Fruit fly (Drosophila melanogaster) whole organism, embryonic: ENCODE measurements around the gene P58IPK.
A peak's percentile ranks its signal among the peaks of the same experiment; 100 is the strongest.

Experiments used
- Awh ChIP-seq: fragments of 200-800 bp; sonication (Bioruptor generic); IDR thresholded peaks from 2 replicates; pipeline ENCODE4, ENCODE4 v1.3.6; 2022; ENCODE audit warnings: missing biosample characterization, missing genetic modification characterization
- Blimp-1 ChIP-seq: fragments of 200-800 bp; sonication (Bioruptor generic); optimal IDR thresholded peaks from 3 replicates; lab custom pipeline; 2018; ENCODE audit warnings: missing biosample characterization, missing genetic modification characterization, mild to moderate bottlenecking, moderate library complexity, missing genetic modification reagents
- CG10979 ChIP-seq: fragments of 200-800 bp; sonication (Bioruptor generic); optimal IDR thresholded peaks from 2 replicates; lab custom pipeline; 2018; ENCODE audit warnings: missing biosample characterization, mild to moderate bottlenecking, missing genetic modification characterization, moderate library complexity
- CG17829 ChIP-seq: fragments of 200-800 bp; optimal IDR thresholded peaks from 2 replicates; lab custom pipeline; 2019; ENCODE audit warnings: missing biosample characterization, mild to moderate bottlenecking, missing genetic modification characterization, moderate library complexity
- CG2199 ChIP-seq: fragments of 200-800 bp; sonication (Bioruptor generic); IDR thresholded peaks from 3 replicates; pipeline ENCODE4 v1.3.6; 2022; ENCODE audit warnings: missing biosample characterization, missing genetic modification characterization
- CG2678 ChIP-seq: fragments of 200-800 bp; sonication (Bioruptor generic); optimal IDR thresholded peaks from 3 replicates; lab custom pipeline; 2019; ENCODE audit warnings: missing biosample characterization, mild to moderate bottlenecking, missing genetic modification characterization, moderate library complexity
- CG6654 ChIP-seq: fragments of 200-800 bp; sonication (Bioruptor generic); optimal IDR thresholded peaks from 2 replicates; lab custom pipeline; 2017; ENCODE audit warnings: missing biosample characterization, mild to moderate bottlenecking, missing genetic modification characterization
- CG7556 ChIP-seq: fragments of 200-800 bp; sonication (Bioruptor generic); optimal IDR thresholded peaks from 2 replicates; lab custom pipeline; 2017; ENCODE audit warnings: missing biosample characterization, mild to moderate bottlenecking, missing genetic modification characterization
- CG7745 ChIP-seq: fragments of 200-800 bp; sonication (Bioruptor generic); optimal IDR thresholded peaks from 2 replicates; lab custom pipeline; 2018; ENCODE audit warnings: missing biosample characterization, mild to moderate bottlenecking, missing genetic modification characterization, moderate library complexity
- CG7786 ChIP-seq: fragments of 200-800 bp; sonication (Bioruptor generic); optimal IDR thresholded peaks from 2 replicates; lab custom pipeline; 2016; ENCODE audit warnings: missing biosample characterization, missing genetic modification characterization
- CG9727 ChIP-seq: fragments of 200-800 bp; sonication (Bioruptor generic); optimal IDR thresholded peaks from 3 replicates; lab custom pipeline; 2017; ENCODE audit warnings: missing biosample characterization, mild to moderate bottlenecking, missing genetic modification characterization
- CoRest ChIP-seq: fragments of 200-800 bp; sonication (Bioruptor generic); optimal IDR thresholded peaks from 3 replicates; lab custom pipeline; 2018; ENCODE audit warnings: missing biosample characterization, mild to moderate bottlenecking, missing genetic modification characterization, moderate library complexity
- Dip3 ChIP-seq: fragments of 200-800 bp; sonication (Bioruptor generic); optimal IDR thresholded peaks from 3 replicates; lab custom pipeline; 2016; ENCODE audit warnings: missing biosample characterization, missing genetic modification characterization
- Drgx ChIP-seq: fragments of 200-800 bp; sonication (Bioruptor generic); IDR thresholded peaks from 2 replicates; pipeline ENCODE4 v1.3.6; 2022; ENCODE audit warnings: missing biosample characterization, missing genetic modification characterization
- Gug ChIP-seq: fragments of 200-800 bp; sonication (Bioruptor generic); IDR thresholded peaks from 4 replicates; pipeline ENCODE4 v1.3.6; 2022; ENCODE audit warnings: missing biosample characterization, missing genetic modification characterization
- H15 ChIP-seq: fragments of 200-800 bp; sonication (Bioruptor generic); IDR thresholded peaks from 3 replicates; pipeline ENCODE4 v1.3.6; 2022; ENCODE audit warnings: missing biosample characterization, missing genetic modification characterization
- Mad ChIP-seq: fragments of 200-800 bp; sonication (Bioruptor generic); optimal IDR thresholded peaks from 2 replicates; lab custom pipeline; 2016; ENCODE audit warnings: missing biosample characterization, missing genetic modification characterization
- Med ChIP-seq: fragments of 200-800 bp; sonication (Bioruptor generic); peaks from one replicate; lab custom pipeline; 2016; ENCODE audit warnings: missing biosample characterization, missing genetic modification characterization, mild to moderate bottlenecking, inconsistent platforms, moderate library complexity
- Ptx1 ChIP-seq: fragments of 200-800 bp; sonication (Bioruptor generic); IDR thresholded peaks from 2 replicates; pipeline ENCODE4 v1.3.6; 2022; ENCODE audit warnings: missing biosample characterization, missing genetic modification characterization
- Scr ChIP-seq: fragments of 200-800 bp; sonication (Bioruptor generic); IDR thresholded peaks from 2 replicates; pipeline ENCODE4 v1.3.6; 2022; ENCODE audit warnings: missing biosample characterization, missing genetic modification characterization; ENCODE audit not compliant: partially characterized antibody
- abd-A ChIP-seq: fragments of 200-800 bp; sonication (Bioruptor generic); optimal IDR thresholded peaks from 3 replicates; lab custom pipeline; 2019; ENCODE audit warnings: missing biosample characterization, mild to moderate bottlenecking, missing genetic modification characterization, moderate library complexity
- ac ChIP-seq: fragments of 200-800 bp; sonication (Bioruptor generic); optimal IDR thresholded peaks from 3 replicates; lab custom pipeline; 2017; ENCODE audit warnings: missing biosample characterization, mild to moderate bottlenecking, missing genetic modification characterization
- ara ChIP-seq: fragments of 200-800 bp; sonication (Bioruptor generic); IDR thresholded peaks from 2 replicates; pipeline ENCODE4 v1.3.6; 2022; ENCODE audit warnings: missing biosample characterization, missing genetic modification characterization
- az2 ChIP-seq: fragments of 200-800 bp; sonication (Bioruptor generic); optimal IDR thresholded peaks from 3 replicates; lab custom pipeline; 2016; ENCODE audit warnings: missing biosample characterization, missing genetic modification characterization
- dmrt11E ChIP-seq: fragments of 200-800 bp; sonication (Bioruptor generic); optimal IDR thresholded peaks from 3 replicates; lab custom pipeline; 2018; ENCODE audit warnings: missing biosample characterization, mild to moderate bottlenecking, missing genetic modification characterization, moderate library complexity
- dpn ChIP-seq, 2 experiments: fragments of 200-800 bp; sonication (Bioruptor generic); optimal IDR thresholded peaks; 3 replicates each; lab custom pipeline; 2016; ENCODE audit warnings: missing biosample characterization in 2 of 2, missing genetic modification characterization in 2 of 2
- grn ChIP-seq: fragments of 200-800 bp; sonication (Bioruptor generic); optimal IDR thresholded peaks from 3 replicates; lab custom pipeline; 2017; ENCODE audit warnings: missing biosample characterization, missing genetic modification characterization
- gsb-n ChIP-seq: fragments of 200-800 bp; sonication (Bioruptor generic); optimal IDR thresholded peaks from 3 replicates; lab custom pipeline; 2018; ENCODE audit warnings: missing biosample characterization, mild to moderate bottlenecking, missing genetic modification characterization
- mirr ChIP-seq: fragments of 200-800 bp; sonication (Bioruptor generic); optimal IDR thresholded peaks from 3 replicates; lab custom pipeline; 2018; ENCODE audit warnings: missing biosample characterization, mild to moderate bottlenecking, missing genetic modification characterization
- nau ChIP-seq: fragments of 200-800 bp; sonication (Bioruptor generic); optimal IDR thresholded peaks from 3 replicates; lab custom pipeline; 2017; ENCODE audit warnings: missing biosample characterization, mild to moderate bottlenecking, missing genetic modification characterization, missing genetic modification reagents
- oc ChIP-seq: fragments of 200-800 bp; sonication (Bioruptor generic); optimal IDR thresholded peaks from 2 replicates; lab custom pipeline; 2018; ENCODE audit warnings: missing biosample characterization, mild to moderate bottlenecking, missing genetic modification characterization, moderate library complexity
- p53 ChIP-seq: fragments of 200-800 bp; sonication (Bioruptor generic); optimal IDR thresholded peaks from 2 replicates; lab custom pipeline; 2016; ENCODE audit warnings: missing biosample characterization, missing genetic modification characterization
- phol ChIP-seq: fragments of 200-800 bp; sonication (Bioruptor generic); optimal IDR thresholded peaks from 3 replicates; lab custom pipeline; 2018; ENCODE audit warnings: missing biosample characterization, mild to moderate bottlenecking, missing genetic modification characterization, moderate library complexity
- sens ChIP-seq: fragments of 200-800 bp; sonication (Bioruptor generic); peaks from one replicate; lab custom pipeline; 2016; ENCODE audit warnings: missing biosample characterization, missing genetic modification characterization
- tin ChIP-seq: fragments of 200-800 bp; sonication (Bioruptor generic); optimal IDR thresholded peaks from 3 replicates; lab custom pipeline; 2016; ENCODE audit warnings: missing biosample characterization, missing genetic modification characterization
- tll ChIP-seq, 2 experiments: fragments of 200-800 bp in 1 of 2; fragments of >200 bp in 1 of 2; sonication (Bioruptor generic) in 1 of 2; optimal IDR thresholded peaks; 2 replicates each; lab custom pipeline; 2017 to 2019; ENCODE audit warnings: missing biosample characterization in 2 of 2, missing genetic modification characterization in 2 of 2, mild to moderate bottlenecking in 1 of 2, moderate library complexity in 1 of 2
- unpg ChIP-seq: fragments of 200-800 bp; sonication (Bioruptor generic); optimal IDR thresholded peaks from 3 replicates; lab custom pipeline; 2018; ENCODE audit warnings: missing biosample characterization, mild to moderate bottlenecking, missing genetic modification characterization, moderate library complexity
- vvl ChIP-seq: fragments of 200-800 bp; sonication (Bioruptor generic); IDR thresholded peaks from 2 replicates; pipeline ENCODE4 v1.3.6; 2022; ENCODE audit warnings: missing biosample characterization, missing genetic modification characterization
- wdn ChIP-seq: fragments of 200-800 bp; sonication (Bioruptor generic); IDR thresholded peaks from 2 replicates; pipeline ENCODE4 v1.3.6; 2022; ENCODE audit warnings: missing biosample characterization, missing genetic modification characterization

The P58IPK gene

dm6 chr3R:9605084-9605483 lies 18.3 kb downstream of the P58IPK start (continued):
- TF ChIP-seq dpn (GFP tag; optimal IDR thresholded peaks at IDR 0.05; lab: Kevin White, UChicago) (peak; percentile 11 to 29), ac (GFP tag; lab: Kevin White, UChicago) (peak; percentile 12), az2 (GFP tag; lab: Kevin White, UChicago) (peak; percentile 31), tin (GFP tag; lab: Kevin White, UChicago) (peak; percentile 57), Ptx1 (0 out of 2 replicates have a peak, but pooled peaks have one; percentile 10), ara (peak; percentile 73), gsb-n (tag; lab: Kevin White, UChicago) (peak; percentile 62), CG17829 (tag; lab: Kevin White, UChicago) (peak; percentile 78), CG10979 (tag; lab: Kevin White, UChicago) (peak; percentile 79), p53 (no peak), Mad (GFP tag; lab: Kevin White, UChicago) (no peak), wdn (no peak), CG7786 (GFP tag; lab: Kevin White, UChicago) (no peak), H15 (GFP tag; lab: Robert Waterston, UW) (0 out of 3 replicates have a peak, but pooled peaks have one; percentile 36), phol (tag; lab: Kevin White, UChicago) (peak; percentile 62), CoRest (tag; lab: Kevin White, UChicago) (peak; percentile 28), dmrt11E (tag; lab: Kevin White, UChicago) (peak; percentile 81), CG9727 (GFP tag; lab: Kevin White, UChicago) (peak; percentile 74), CG6654 (GFP tag; lab: Kevin White, UChicago) (no peak)

dm6 chr3R:9606913-9607804 lies 20.4 kb downstream of the P58IPK start:
- peak; percentile 14 for TF ChIP-seq Med (GFP tag; lab: Kevin White, UChicago)
- TF ChIP-seq Scr = no peak
- no peak for TF ChIP-seq nau (GFP tag; lab: Kevin White, UChicago)
- no peak for TF ChIP-seq Dip3 (GFP tag; lab: Kevin White, UChicago)
- TF ChIP-seq CG7556 (GFP tag; lab: Kevin White, UChicago) = no peak
- peak; percentile 46 for TF ChIP-seq grn (GFP tag; lab: Kevin White, UChicago)
- TF ChIP-seq CG7745 (tag; lab: Kevin White, UChicago) = no peak
- peak; percentile 90 for TF ChIP-seq Awh
- TF ChIP-seq tll (GFP tag; optimal IDR thresholded peaks at IDR 0.05; lab: Kevin White, UChicago) = no peak
- no peak for TF ChIP-seq Gug (GFP tag; lab: Robert Waterston, UW)
- TF ChIP-seq vvl (GFP tag; lab: Robert Waterston, UW) = peak; percentile 19; the same call in 1 of the 2 replicates
- TF ChIP-seq abd-A = peak; percentile 71
- TF ChIP-seq Blimp-1 (GFP tag; lab: Kevin White, UChicago) = peak; percentile 5
- peak; percentile 62 for TF ChIP-seq sens (GFP tag; lab: Kevin White, UChicago)
- TF ChIP-seq CG2199 (GFP tag; lab: Robert Waterston, UW) = no peak
- no peak for TF ChIP-seq Drgx (GFP tag; lab: Robert Waterston, UW)
- TF ChIP-seq CG2678 (tag; lab: Kevin White, UChicago) = no peak
- TF ChIP-seq unpg (GFP tag; lab: Kevin White, UChicago) = no peak
- no peak for TF ChIP-seq mirr (GFP tag; lab: Kevin White, UChicago)
- peak; percentile 11 for TF ChIP-seq oc (tag; lab: Kevin White, UChicago)
